Fruit fly (Drosophila melanogaster): ENCODE results near the gene js.

Gene js

DNA sequence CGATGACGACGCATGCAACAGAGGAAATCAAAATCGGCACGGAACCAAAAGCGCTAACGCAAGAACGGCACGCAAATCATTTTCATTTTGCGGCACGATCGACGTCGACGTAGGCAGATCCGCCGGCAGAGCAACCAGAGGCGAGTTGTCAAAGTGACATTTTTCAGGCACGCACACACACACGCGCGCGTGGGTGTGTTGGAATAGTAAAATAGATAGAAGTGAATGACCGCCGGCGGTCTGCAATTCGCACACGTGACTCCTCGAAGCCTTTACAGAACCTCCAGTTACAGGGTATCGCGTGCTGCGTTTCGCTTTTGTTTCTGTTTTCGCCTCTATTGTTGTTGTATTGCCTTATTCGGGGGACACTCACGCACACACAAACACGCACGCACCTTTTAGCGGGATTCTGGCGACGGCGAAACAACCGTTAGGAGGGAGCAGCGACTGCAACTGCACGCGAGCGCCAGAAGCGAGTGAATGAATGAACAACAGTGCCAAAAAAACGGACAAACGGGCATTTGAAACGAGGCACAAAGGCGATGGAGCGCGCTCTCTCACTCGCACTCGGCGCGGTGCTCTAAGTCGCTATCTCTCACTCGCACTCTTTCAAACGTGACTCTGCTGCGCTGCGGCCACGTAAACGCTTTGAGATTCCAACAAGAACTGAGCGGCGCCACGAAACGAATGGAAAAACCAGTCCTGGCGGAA lies 35.1 kb upstream of the js start, which contains the start of gene ss (continued):
- no peak for TF ChIP-seq Rx (GFP tag; IDR thresholded peaks at IDR 0.05)
- no peak for TF ChIP-seq exex (tag; optimal IDR thresholded peaks at IDR 0.05)
- no peak for TF ChIP-seq Fer1 (GFP tag; optimal IDR thresholded peaks at IDR 0.05)
- TF ChIP-seq zf30C (GFP tag; optimal IDR thresholded peaks at IDR 0.05): no peak
- no peak for TF ChIP-seq CG2129 (GFP tag; IDR thresholded peaks at IDR 0.05; ENCODE audit: partially characterized antibody)
- TF ChIP-seq CG9932 (GFP tag; IDR thresholded peaks at IDR 0.05): 0 out of 2 replicates have a peak, but pooled peaks have one; percentile 9
- no peak for TF ChIP-seq CG10209 (GFP tag; optimal IDR thresholded peaks at IDR 0.05)
- TF ChIP-seq fu2 (GFP tag; optimal IDR thresholded peaks at IDR 0.05): no peak
- no peak for TF ChIP-seq CG3995 (GFP tag; optimal IDR thresholded peaks at IDR 0.05)
- no peak for TF ChIP-seq CG4707 (GFP tag; optimal IDR thresholded peaks at IDR 0.05)
- TF ChIP-seq Usf (GFP tag; optimal IDR thresholded peaks at IDR 0.05): no peak
- no peak for TF ChIP-seq CG12659 (GFP tag; optimal IDR thresholded peaks at IDR 0.05)
- TF ChIP-seq CG34224 (GFP tag; IDR thresholded peaks at IDR 0.05; ENCODE audit: partially characterized antibody): no peak
- 0 out of 3 replicates have a peak, but pooled peaks have one; percentile 32 for TF ChIP-seq CG14860 (GFP tag; IDR thresholded peaks at IDR 0.05; ENCODE audit: partially characterized antibody)
- TF ChIP-seq CG6683 (GFP tag; optimal IDR thresholded peaks at IDR 0.05): no peak
- no peak for TF ChIP-seq E2f2 (GFP tag; IDR thresholded peaks at IDR 0.05)
- no peak for TF ChIP-seq CG11398 (GFP tag; optimal IDR thresholded peaks at IDR 0.05)
- no peak for TF ChIP-seq luna (GFP tag; optimal IDR thresholded peaks at IDR 0.05)
- no peak for TF ChIP-seq mam (GFP tag; optimal IDR thresholded peaks at IDR 0.05)
- TF ChIP-seq MBD-R2 (GFP tag; IDR thresholded peaks at IDR 0.05): no peak
- TF ChIP-seq dysf (GFP tag; IDR thresholded peaks at IDR 0.05): no peak
- no peak for TF ChIP-seq aop (GFP tag; IDR thresholded peaks at IDR 0.05)
- TF ChIP-seq pho (GFP tag; optimal IDR thresholded peaks at IDR 0.05): no peak
- no peak for TF ChIP-seq Gsc (GFP tag; IDR thresholded peaks at IDR 0.05)
- TF ChIP-seq oc (tag; optimal IDR thresholded peaks at IDR 0.05): no peak
- no peak for TF ChIP-seq CG4617 (GFP tag; optimal IDR thresholded peaks at IDR 0.05; ENCODE audit: borderline replicate concordance)
- TF ChIP-seq CG8478 (optimal IDR thresholded peaks at IDR 0.05): no peak
- no peak for TF ChIP-seq CG12104 (GFP tag; optimal IDR thresholded peaks at IDR 0.05)
- peak in 1 of 2 experiments; percentile 86 for TF ChIP-seq insv (GFP tag; optimal IDR thresholded peaks at IDR 0.05)
- TF ChIP-seq Poxn (GFP tag; IDR thresholded peaks at IDR 0.05): no peak
- TF ChIP-seq HmgZ (tag; optimal IDR thresholded peaks at IDR 0.05): no peak
- no peak for TF ChIP-seq CG2712 (tag; optimal IDR thresholded peaks at IDR 0.05)
- TF ChIP-seq ATbp (GFP tag; optimal IDR thresholded peaks at IDR 0.05): no peak
- peak; percentile 39 for TF ChIP-seq Xbp1 (GFP tag; optimal IDR thresholded peaks at IDR 0.05)
- TF ChIP-seq eve (GFP tag; optimal IDR thresholded peaks at IDR 0.05): no peak
- TF ChIP-seq tll (GFP tag; optimal IDR thresholded peaks at IDR 0.05): peak; percentile 9 to 51
- TF ChIP-seq ind (GFP tag; optimal IDR thresholded peaks at IDR 0.05): no peak

DNA sequence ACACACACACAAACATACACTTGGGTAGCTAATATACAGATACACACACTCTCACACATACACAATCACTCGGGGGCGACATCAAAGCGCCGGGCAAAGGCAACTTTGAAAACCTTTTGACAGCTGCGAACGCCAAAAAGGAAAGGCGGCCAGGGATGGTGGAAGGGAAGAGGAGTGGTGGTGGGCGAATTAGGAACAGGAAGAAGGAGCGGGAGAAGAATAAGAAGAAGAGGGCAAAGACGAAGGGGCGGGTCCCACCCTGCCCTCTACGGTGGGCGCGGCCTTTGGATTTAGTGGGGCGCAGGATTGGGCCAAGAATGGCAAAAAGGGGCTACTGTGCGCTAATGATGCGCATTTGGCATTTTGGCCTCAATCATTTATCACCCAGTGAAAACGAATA lies 28.5 kb upstream of the js start:
- peak; percentile 22 for TF ChIP-seq cg (GFP tag; optimal IDR thresholded peaks at IDR 0.05)
- no peak for TF ChIP-seq org-1 (GFP tag; optimal IDR thresholded peaks at IDR 0.05)
- TF ChIP-seq Nf-YC (tag; optimal IDR thresholded peaks at IDR 0.05): peak; percentile 76
- no peak for TF ChIP-seq zen (tag; optimal IDR thresholded peaks at IDR 0.05)
- TF ChIP-seq MESR4 (GFP tag; optimal IDR thresholded peaks at IDR 0.05): no peak
- peak; percentile 57 for TF ChIP-seq Nf-YB (GFP tag; optimal IDR thresholded peaks at IDR 0.05)
- TF ChIP-seq crol (GFP tag; IDR thresholded peaks at IDR 0.05): peak; percentile 66; the same call in 1 of the 2 replicates
- peak; percentile 40 for TF ChIP-seq Ets65A (GFP tag)
- peak; percentile 31; the same call in 1 of the 2 replicates for TF ChIP-seq seq (GFP tag; IDR thresholded peaks at IDR 0.05)
